Worm (Caenorhabditis elegans): ENCODE results near the gene cutl-29.
A peak's percentile ranks its signal among the peaks of the same experiment; 100 is the strongest.

The cutl-29 gene

DNA sequence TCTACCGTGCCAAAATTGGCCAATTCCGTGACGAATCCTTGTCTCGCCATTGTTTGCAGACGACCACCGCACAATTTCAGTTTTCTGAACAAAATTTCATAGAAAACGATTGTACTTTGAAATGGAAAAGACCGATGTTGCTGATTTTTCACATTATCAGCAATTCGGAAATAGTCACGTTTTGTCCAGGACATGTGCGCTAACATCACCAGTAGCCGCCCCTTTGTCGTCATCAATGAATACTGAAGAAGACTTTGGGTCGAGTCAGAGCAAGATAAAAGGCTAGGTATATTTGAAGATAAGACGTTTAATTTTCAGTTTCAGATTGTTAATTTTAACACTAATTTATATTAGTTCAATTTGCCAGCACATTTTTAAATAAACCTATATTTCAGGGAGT lies 28.9 kb downstream of the cutl-29 start, which contains the start of gene endu-2:
TSS of gene endu-2 (plus strand) at position 396 of the 400 bp plus-strand sequence.
- TF ChIP-seq nhr-77 (tag; optimal IDR thresholded peaks at IDR 0.05) (no peak), skn-1 (tag; optimal IDR thresholded peaks at IDR 0.05) (no peak), arid-1 (GFP tag; conservative IDR thresholded peaks at IDR 0.05) (no peak), nhr-28 (tag; optimal IDR thresholded peaks at IDR 0.05) (peak; percentile 26), mxl-2 (GFP tag; conservative IDR thresholded peaks at IDR 0.05) (no peak), F49E8.2 (tag; optimal IDR thresholded peaks at IDR 0.05; ENCODE audit: borderline replicate concordance) (no peak), T26A8.4 (GFP tag; IDR thresholded peaks at IDR 0.05) (no peak), mxl-3 (GFP tag; optimal IDR thresholded peaks at IDR 0.05) (peak; percentile 39), hmg-1.1 (GFP tag; IDR thresholded peaks at IDR 0.05) (no peak), zag-1 (tag; optimal IDR thresholded peaks at IDR 0.05) (no peak), hlh-11 (tag; optimal IDR thresholded peaks at IDR 0.05) (peak; percentile 61), cey-2 (tag; optimal IDR thresholded peaks at IDR 0.05; ENCODE audit: borderline replicate concordance, insufficient read depth) (no peak), snpc-1.2 (GFP tag; IDR thresholded peaks at IDR 0.05) (no peak), hlh-30 (tag; optimal IDR thresholded peaks at IDR 0.05; ENCODE audit: insufficient read depth) (peak; percentile 47), pqm-1 (tag; optimal IDR thresholded peaks at IDR 0.05) (peak; percentile 33), mep-1 (tag; optimal IDR thresholded peaks at IDR 0.05) (no peak), nhr-48 (tag; optimal IDR thresholded peaks at IDR 0.05) (no peak), spr-3 (GFP tag; optimal IDR thresholded peaks at IDR 0.05) (no peak), jun-1 (tag; optimal IDR thresholded peaks at IDR 0.05) (no peak), nhr-111 (GFP tag; optimal IDR thresholded peaks at IDR 0.05) (no peak), ZK546.5 (tag; optimal IDR thresholded peaks at IDR 0.05) (no peak), aly-2 (tag; optimal IDR thresholded peaks at IDR 0.05) (no peak), snpc-4 (tag; optimal IDR thresholded peaks at IDR 0.05) (no peak), tag-97 (GFP tag; IDR thresholded peaks at IDR 0.05) (no peak), vab-7 (GFP tag; IDR thresholded peaks at IDR 0.05) (no peak), Y48G9A.11 (GFP tag; IDR thresholded peaks at IDR 0.05) (no peak), Y105C5A.15 (GFP tag; IDR thresholded peaks at IDR 0.05) (no peak), nhr-11 (tag; optimal IDR thresholded peaks at IDR 0.05) (no peak), daf-16 (GFP tag; optimal IDR thresholded peaks at IDR 0.05) (no peak), daf-16 (tag; optimal IDR thresholded peaks at IDR 0.05) (peak; percentile 57), dmd-6 (GFP tag; IDR thresholded peaks at IDR 0.05) (peak; percentile 83), mdl-1 (tag; optimal IDR thresholded peaks at IDR 0.05) (peak in 1 of 2 experiments; percentile 35), dve-1 (tag; optimal IDR thresholded peaks at IDR 0.05; ENCODE audit: insufficient read depth) (peak; percentile 57), ctbp-1 (GFP tag; IDR thresholded peaks at IDR 0.05) (no peak), ceh-20 (GFP tag; IDR thresholded peaks at IDR 0.05) (no peak), nhr-237 (tag; optimal IDR thresholded peaks at IDR 0.05) (no peak), zip-2 (tag; optimal IDR thresholded peaks at IDR 0.05) (no peak), fos-1 (tag; optimal IDR thresholded peaks at IDR 0.05) (no peak)

DNA sequence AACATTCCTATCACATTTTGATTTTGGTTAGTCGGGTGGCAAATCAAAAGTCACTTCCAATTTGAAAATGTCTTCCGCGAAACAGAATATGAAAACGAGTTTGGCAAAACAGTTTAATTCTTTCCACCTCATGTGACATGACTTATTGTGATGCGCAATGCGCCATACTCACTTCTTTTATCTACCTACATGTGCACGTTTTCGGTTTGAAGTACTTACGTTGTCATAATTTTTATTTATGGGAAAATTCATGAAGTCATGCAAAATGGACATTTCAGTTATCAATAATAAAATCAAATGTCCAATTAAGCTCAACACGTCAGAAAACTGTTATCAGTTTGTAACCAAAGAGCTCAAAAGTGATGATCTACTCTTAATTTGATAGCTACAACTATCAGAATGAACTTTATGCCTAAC lies 32.2 kb downstream of the cutl-29 start:
- TF ChIP-seq pqm-1 (tag; optimal IDR thresholded peaks at IDR 0.05) (peak; percentile 73), nhr-10 (tag; optimal IDR thresholded peaks at IDR 0.05) (no peak), arid-1 (GFP tag; conservative IDR thresholded peaks at IDR 0.05) (no peak), tag-97 (GFP tag; IDR thresholded peaks at IDR 0.05) (no peak), dve-1 (tag; optimal IDR thresholded peaks at IDR 0.05; ENCODE audit: insufficient read depth) (peak; percentile 79), ceh-20 (GFP tag; IDR thresholded peaks at IDR 0.05) (0 out of 2 replicates have a peak, but pooled peaks have one; percentile 31), daf-12 (tag; optimal IDR thresholded peaks at IDR 0.05) (no peak), nhr-102 (tag; optimal IDR thresholded peaks at IDR 0.05) (no peak), daf-16 (GFP tag; optimal IDR thresholded peaks at IDR 0.05) (no peak), daf-16 (tag; optimal IDR thresholded peaks at IDR 0.05) (peak; percentile 82), nhr-25 (tag; optimal IDR thresholded peaks at IDR 0.05; ENCODE audit: borderline replicate concordance, insufficient read depth) (no peak), hlh-11 (tag; optimal IDR thresholded peaks at IDR 0.05) (peak; percentile 64), aly-2 (tag; optimal IDR thresholded peaks at IDR 0.05) (no peak), sdz-12 (GFP tag; optimal IDR thresholded peaks at IDR 0.05) (no peak), mxl-2 (GFP tag; conservative IDR thresholded peaks at IDR 0.05) (no peak), duxl-1 (tag; optimal IDR thresholded peaks at IDR 0.05; ENCODE audit: poor library complexity) (no peak), ztf-11 (tag; optimal IDR thresholded peaks at IDR 0.05) (no peak), Y48G9A.11 (GFP tag; IDR thresholded peaks at IDR 0.05) (no peak), skn-1 (tag; optimal IDR thresholded peaks at IDR 0.05) (no peak), zag-1 (tag; optimal IDR thresholded peaks at IDR 0.05) (no peak), jun-1 (tag; optimal IDR thresholded peaks at IDR 0.05) (no peak), madf-9 (GFP tag; conservative IDR thresholded peaks at IDR 0.05) (no peak), F26F4.8 (GFP tag; conservative IDR thresholded peaks at IDR 0.05) (no peak), lin-15B (tag; optimal IDR thresholded peaks at IDR 0.05) (no peak), tra-1 (GFP tag; IDR thresholded peaks at IDR 0.05) (peak; percentile 44; the same call in 1 of the 2 replicates), fos-1 (tag; optimal IDR thresholded peaks at IDR 0.05) (no peak)
